Fruit fly (Drosophila melanogaster) whole organism, embryonic: Measurements from ENCODE around the gene slam.

Experiments used
- C15 ChIP-seq: fragments of 200-800 bp; sonication (Bioruptor generic); IDR thresholded peaks from 3 replicates; pipeline ENCODE4 v1.3.6; 2022; ENCODE audit warnings: missing biosample characterization, missing genetic modification characterization
- CG10979 ChIP-seq: fragments of 200-800 bp; sonication (Bioruptor generic); optimal IDR thresholded peaks from 2 replicates; lab custom pipeline; 2018; ENCODE audit warnings: missing biosample characterization, mild to moderate bottlenecking, missing genetic modification characterization, moderate library complexity
- CG11085 ChIP-seq: fragments of 200-800 bp; sonication (Bioruptor generic); IDR thresholded peaks from 2 replicates; pipeline ENCODE4 v1.3.6; 2022; ENCODE audit warnings: missing biosample characterization, missing genetic modification characterization
- CG11504 ChIP-seq: fragments of 200-800 bp; sonication (Bioruptor generic); optimal IDR thresholded peaks from 3 replicates; lab custom pipeline; 2019; ENCODE audit warnings: missing biosample characterization, mild to moderate bottlenecking, missing genetic modification characterization, moderate library complexity
- CG11723 ChIP-seq: fragments of 200-800 bp; sonication (Bioruptor generic); optimal IDR thresholded peaks from 2 replicates; lab custom pipeline; 2017; ENCODE audit warnings: missing biosample characterization, mild to moderate bottlenecking, missing genetic modification characterization
- CG12391 ChIP-seq: fragments of 200-800 bp; sonication (Bioruptor generic); optimal IDR thresholded peaks from 3 replicates; lab custom pipeline; 2018; ENCODE audit warnings: missing biosample characterization, mild to moderate bottlenecking, missing genetic modification characterization, moderate library complexity
- CG13624 ChIP-seq: fragments of 200-800 bp; sonication (Bioruptor generic); optimal IDR thresholded peaks from 2 replicates; lab custom pipeline; 2016; ENCODE audit warnings: missing biosample characterization, missing genetic modification characterization
- CG14710 ChIP-seq: fragments of 200-800 bp; sonication (Bioruptor generic); optimal IDR thresholded peaks from 3 replicates; lab custom pipeline; 2019; ENCODE audit warnings: missing biosample characterization, mild to moderate bottlenecking, missing genetic modification characterization, moderate library complexity
- CG1529 ChIP-seq: fragments of 200-800 bp; sonication (Bioruptor generic); optimal IDR thresholded peaks from 3 replicates; lab custom pipeline; 2018; ENCODE audit warnings: missing biosample characterization, missing genetic modification characterization
- CG17328 ChIP-seq: fragments of 200-800 bp; sonication (Bioruptor generic); IDR thresholded peaks from 2 replicates; pipeline ENCODE4 v1.3.6; 2022; ENCODE audit warnings: missing biosample characterization, missing genetic modification characterization
- CG2875 ChIP-seq: fragments of 200-800 bp; sonication (Bioruptor generic); optimal IDR thresholded peaks from 2 replicates; lab custom pipeline; 2017; ENCODE audit warnings: missing biosample characterization, mild to moderate bottlenecking, missing genetic modification characterization, missing genetic modification reagents
- CG30403 ChIP-seq: fragments of 200-800 bp; sonication (Bioruptor generic); optimal IDR thresholded peaks from 3 replicates; lab custom pipeline; 2016; ENCODE audit warnings: missing biosample characterization, missing genetic modification characterization
- CG34224 ChIP-seq: fragments of 200-800 bp; sonication (Bioruptor generic); IDR thresholded peaks from 3 replicates; pipeline ENCODE4 v1.3.6; 2022; ENCODE audit warnings: missing biosample characterization, missing genetic modification characterization; ENCODE audit not compliant: partially characterized antibody
- CG7963 ChIP-seq: fragments of 200-800 bp; sonication (Bioruptor generic); IDR thresholded peaks from 3 replicates; pipeline ENCODE4 v1.3.6; 2022; ENCODE audit warnings: missing biosample characterization, missing genetic modification characterization; ENCODE audit not compliant: partially characterized antibody
- CG8944 ChIP-seq: fragments of 200-800 bp; sonication (Bioruptor generic); optimal IDR thresholded peaks from 3 replicates; lab custom pipeline; 2016; ENCODE audit warnings: missing biosample characterization, missing genetic modification characterization
- CG9797 ChIP-seq: fragments of 200-800 bp; sonication (Bioruptor generic); optimal IDR thresholded peaks from 3 replicates; lab custom pipeline; 2018; ENCODE audit warnings: missing biosample characterization, mild to moderate bottlenecking, missing genetic modification characterization
- Dfd ChIP-seq, 2 experiments: fragments of >200 bp; optimal IDR thresholded peaks; 2 replicates each; lab custom pipeline; 2017; ENCODE audit warnings: missing biosample characterization in 2 of 2, missing genetic modification characterization in 2 of 2
- Ets97D ChIP-seq: fragments of 200-800 bp; sonication (Bioruptor generic); optimal IDR thresholded peaks from 3 replicates; lab custom pipeline; 2016; ENCODE audit warnings: missing biosample characterization, missing genetic modification characterization
- HHEX ChIP-seq: fragments of 200-800 bp; sonication (Bioruptor generic); optimal IDR thresholded peaks from 3 replicates; lab custom pipeline; 2017; ENCODE audit warnings: missing biosample characterization, mild to moderate bottlenecking, missing genetic modification characterization, missing genetic modification reagents
- HmgD ChIP-seq: fragments of 200-800 bp; sonication (Bioruptor generic); optimal IDR thresholded peaks from 3 replicates; lab custom pipeline; 2016; ENCODE audit warnings: missing biosample characterization, missing genetic modification characterization
- Hmx ChIP-seq: fragments of 200-800 bp; sonication (Bioruptor generic); optimal IDR thresholded peaks from 2 replicates; lab custom pipeline; 2016; ENCODE audit warnings: missing biosample characterization, missing genetic modification characterization
- Hr78 ChIP-seq, 2 experiments: fragments of 200-800 bp in 1 of 2; fragments of >200 bp in 1 of 2; sonication (Bioruptor generic) in 1 of 2; optimal IDR thresholded peaks; 2 replicates each; lab custom pipeline; 2017 to 2019; ENCODE audit warnings: missing biosample characterization in 2 of 2, missing genetic modification characterization in 2 of 2, mild to moderate bottlenecking in 1 of 2, moderate library complexity in 1 of 2
- Myb ChIP-seq: fragments of 200-800 bp; sonication (Bioruptor generic); optimal IDR thresholded peaks from 2 replicates; lab custom pipeline; 2016; ENCODE audit warnings: missing biosample characterization, missing genetic modification characterization
- NK7.1 ChIP-seq: fragments of 200-800 bp; sonication (Bioruptor generic); optimal IDR thresholded peaks from 3 replicates; lab custom pipeline; 2016; ENCODE audit warnings: missing biosample characterization, missing genetic modification characterization
- Nf-YB ChIP-seq: fragments of 200-800 bp; sonication (Bioruptor generic); optimal IDR thresholded peaks from 3 replicates; lab custom pipeline; 2019; ENCODE audit warnings: missing biosample characterization, mild to moderate bottlenecking, missing genetic modification characterization, moderate library complexity
- Nf-YC ChIP-seq: fragments of 200-800 bp; optimal IDR thresholded peaks from 3 replicates; lab custom pipeline; 2019; ENCODE audit warnings: missing biosample characterization, mild to moderate bottlenecking, missing genetic modification characterization, moderate library complexity
- Oli ChIP-seq: fragments of 200-800 bp; sonication (Bioruptor generic); optimal IDR thresholded peaks from 2 replicates; lab custom pipeline; 2018; ENCODE audit warnings: missing biosample characterization, mild to moderate bottlenecking, missing genetic modification characterization, moderate library complexity
- Opbp ChIP-seq: fragments of 200-800 bp; sonication (Bioruptor generic); IDR thresholded peaks from 3 replicates; pipeline ENCODE4 v1.3.6; 2022; ENCODE audit warnings: missing biosample characterization, missing genetic modification characterization; ENCODE audit not compliant: partially characterized antibody
- Optix ChIP-seq: fragments of 200-800 bp; sonication (Bioruptor generic); IDR thresholded peaks from 3 replicates; pipeline ENCODE4 v1.3.6; 2022; ENCODE audit warnings: missing biosample characterization, missing genetic modification characterization
- ab ChIP-seq: fragments of 200-800 bp; sonication (Bioruptor generic); optimal IDR thresholded peaks from 2 replicates; lab custom pipeline; 2016; ENCODE audit warnings: missing biosample characterization, missing genetic modification characterization
- cad ChIP-seq: fragments of >200 bp; optimal IDR thresholded peaks from 2 replicates; lab custom pipeline; 2017; ENCODE audit warnings: missing biosample characterization, missing genetic modification characterization
- disco-r ChIP-seq: fragments of 200-800 bp; sonication (Bioruptor generic); optimal IDR thresholded peaks from 2 replicates; lab custom pipeline; 2016; ENCODE audit warnings: missing biosample characterization, missing genetic modification characterization
- exex ChIP-seq: fragments of 200-800 bp; sonication (Bioruptor generic); optimal IDR thresholded peaks from 4 replicates; lab custom pipeline; 2018; ENCODE audit warnings: missing biosample characterization, mild to moderate bottlenecking, missing genetic modification characterization, moderate library complexity
- hkb ChIP-seq, 2 experiments: fragments of 200-800 bp in 1 of 2; fragments of >200 bp in 1 of 2; sonication (Bioruptor generic) in 1 of 2; IDR thresholded peaks in 1 of 2; optimal IDR thresholded peaks in 1 of 2; 2 replicates each; pipeline versions ENCODE4 v1.3.6 to Lab custom; 2017 to 2022; ENCODE audit warnings: missing biosample characterization in 1 of 2, missing genetic modification characterization in 1 of 2
- hth ChIP-seq: fragments of >200 bp; optimal IDR thresholded peaks from 2 replicates; lab custom pipeline; 2017; ENCODE audit warnings: inconsistent platforms
- knrl ChIP-seq: fragments of 200-800 bp; sonication (Bioruptor generic); IDR thresholded peaks from 3 replicates; pipeline ENCODE4 v1.3.6; 2022; ENCODE audit warnings: missing biosample characterization, missing genetic modification characterization; ENCODE audit not compliant: partially characterized antibody
- lbe ChIP-seq: fragments of 200-800 bp; sonication (Bioruptor generic); optimal IDR thresholded peaks from 2 replicates; lab custom pipeline; 2016; ENCODE audit warnings: missing biosample characterization, mild to moderate bottlenecking, missing genetic modification characterization
- nau ChIP-seq: fragments of 200-800 bp; sonication (Bioruptor generic); optimal IDR thresholded peaks from 3 replicates; lab custom pipeline; 2017; ENCODE audit warnings: missing biosample characterization, mild to moderate bottlenecking, missing genetic modification characterization, missing genetic modification reagents
- onecut ChIP-seq: fragments of 200-800 bp; sonication (Bioruptor generic); IDR thresholded peaks from 2 replicates; pipeline ENCODE4 v1.3.6; 2022; ENCODE audit warnings: missing biosample characterization, missing genetic modification characterization
- p53 ChIP-seq: fragments of 200-800 bp; sonication (Bioruptor generic); optimal IDR thresholded peaks from 2 replicates; lab custom pipeline; 2016; ENCODE audit warnings: missing biosample characterization, missing genetic modification characterization
- pan ChIP-seq, 4 experiments: fragments of >200 bp in 3 of 4; fragments of 200-800 bp in 1 of 4; sonication (Bioruptor generic) in 1 of 4; optimal IDR thresholded peaks in 3 of 4; IDR thresholded peaks in 1 of 4; 2 replicates each; pipeline versions ENCODE4 v1.3.6 to Lab custom; 2017 to 2022; ENCODE audit warnings: missing biosample characterization in 2 of 4, missing genetic modification characterization in 2 of 4, mixed read lengths in 1 of 4
- psq ChIP-seq: fragments of 200-800 bp; sonication (Bioruptor generic); optimal IDR thresholded peaks from 2 replicates; lab custom pipeline; 2017; ENCODE audit warnings: missing biosample characterization, missing genetic modification characterization
- run ChIP-seq: fragments of 200-800 bp; sonication (Bioruptor generic); optimal IDR thresholded peaks from 3 replicates; lab custom pipeline; 2018; ENCODE audit warnings: missing biosample characterization, mild to moderate bottlenecking, missing genetic modification characterization
- sob ChIP-seq: fragments of 200-800 bp; sonication (Bioruptor generic); IDR thresholded peaks from 2 replicates; pipeline ENCODE4 v1.3.6; 2022; ENCODE audit warnings: missing biosample characterization, missing genetic modification characterization
- sr ChIP-seq: fragments of 200-800 bp; sonication (Bioruptor generic); IDR thresholded peaks from 3 replicates; pipeline ENCODE4 v1.3.6; 2022; ENCODE audit warnings: missing biosample characterization, missing genetic modification characterization
- vfl ChIP-seq: fragments of 200-800 bp; sonication (Bioruptor generic); optimal IDR thresholded peaks from 2 replicates; lab custom pipeline; 2016; ENCODE audit warnings: missing biosample characterization, missing genetic modification characterization
- wdn ChIP-seq: fragments of 200-800 bp; sonication (Bioruptor generic); IDR thresholded peaks from 2 replicates; pipeline ENCODE4 v1.3.6; 2022; ENCODE audit warnings: missing biosample characterization, missing genetic modification characterization
- z ChIP-seq: fragments of 200-800 bp; sonication (Bioruptor generic); IDR thresholded peaks from 3 replicates; pipeline ENCODE4 v1.3.6; 2022; ENCODE audit warnings: missing biosample characterization, missing genetic modification characterization

slam gene

DNA sequence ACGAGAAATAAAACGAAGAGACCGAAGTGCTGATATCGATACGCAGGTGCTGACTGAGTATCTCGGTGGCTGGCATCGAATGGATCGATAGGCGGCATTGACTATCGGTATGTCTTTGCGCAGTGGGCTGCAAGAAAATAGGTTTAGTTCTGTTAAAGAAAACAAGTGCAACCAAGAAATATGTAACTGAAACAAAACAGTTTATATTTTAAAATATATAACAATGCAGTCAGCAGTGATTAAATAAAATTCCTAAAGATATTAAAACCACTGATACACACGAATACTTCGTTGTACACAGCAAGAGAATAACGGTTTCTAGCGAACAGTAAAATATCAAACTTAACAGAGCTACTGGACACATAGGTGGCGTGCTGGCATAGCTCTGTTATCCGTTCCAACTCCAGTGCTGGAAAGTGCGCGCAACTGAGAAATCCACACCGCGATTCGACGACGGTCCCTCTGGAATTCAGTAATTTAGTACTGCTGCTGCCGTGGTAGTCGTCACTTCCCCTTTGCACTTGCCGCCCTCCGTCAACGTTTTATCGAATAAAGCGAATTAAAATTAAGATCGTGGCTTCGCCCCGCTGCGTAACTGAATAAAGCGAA lies 33.7 kb upstream of the slam start, which contains the start of the genes Pez and Cpr (continued):
- TF ChIP-seq CG17328 (GFP tag; lab: Robert Waterston, UW) (peak; percentile 37; the same call in 1 of the 2 replicates), Hmx (GFP tag; lab: Kevin White, UChicago) (no peak), HHEX (GFP tag; lab: Kevin White, UChicago) (peak; percentile 14), CG9797 (GFP tag; lab: Kevin White, UChicago) (peak; percentile 80), CG12391 (tag; lab: Kevin White, UChicago) (peak; percentile 39), CG14710 (tag; lab: Kevin White, UChicago) (peak; percentile 19), disco-r (GFP tag; lab: Kevin White, UChicago) (no peak), Nf-YC (tag; lab: Kevin White, UChicago) (peak; percentile 10), knrl (peak; percentile 76; the same call in 2 of the 3 replicates), Optix (GFP tag; lab: Robert Waterston, UW) (0 out of 3 replicates have a peak, but pooled peaks have one; percentile 19), p53 (GFP tag; lab: Kevin White, UChicago) (no peak), Oli (tag; lab: Kevin White, UChicago) (no peak), lbe (GFP tag; lab: Kevin White, UChicago) (no peak), CG11504 (tag; lab: Kevin White, UChicago) (no peak), CG1529 (no peak), HmgD (GFP tag; lab: Kevin White, UChicago) (no peak), CG8944 (GFP tag; lab: Kevin White, UChicago) (no peak), CG11085 (no peak), sr (GFP tag; lab: Robert Waterston, UW) (peak; percentile 41; the same call in 1 of the 3 replicates), C15 (GFP tag; lab: Robert Waterston, UW) (0 out of 3 replicates have a peak, but pooled peaks have one; percentile 25), psq (GFP tag; lab: Kevin White, UChicago) (no peak), CG11723 (GFP tag; lab: Kevin White, UChicago) (no peak), hkb (optimal IDR thresholded peaks at IDR 0.05; lab: Kevin White, UChicago) (peak; percentile 42), hkb (GFP tag; IDR thresholded peaks at IDR 0.05; lab: Robert Waterston, UW) (peak; percentile 20), onecut (GFP tag; lab: Robert Waterston, UW) (peak; percentile 37; the same call in 1 of the 2 replicates), wdn (GFP tag; lab: Robert Waterston, UW) (peak; percentile 27; the same call in 1 of the 2 replicates), Hr78 (GFP tag; optimal IDR thresholded peaks at IDR 0.05; lab: Kevin White, UChicago) (no peak), CG2875 (GFP tag; lab: Kevin White, UChicago) (no peak), CG34224 (GFP tag; lab: Robert Waterston, UW) (peak; percentile 67), vfl (GFP tag; lab: Kevin White, UChicago) (no peak), ab (GFP tag; lab: Kevin White, UChicago) (no peak), Ets97D (peak; percentile 77), CG13624 (GFP tag; lab: Kevin White, UChicago) (peak; percentile 36), nau (no peak), Myb (peak; percentile 92), cad (GFP tag; lab: Kevin White, UChicago) (no peak), exex (tag; lab: Kevin White, UChicago) (peak; percentile 24), pan (optimal IDR thresholded peaks at IDR 0.05; lab: Kevin White, UChicago) (no peak), pan (GFP tag; optimal IDR thresholded peaks at IDR 0.05 in 1 of 2, IDR thresholded peaks at IDR 0.05 in 1 of 2) (peak in 1 of 2 experiments; percentile 24), Opbp (peak; percentile 79), z (no peak), Nf-YB (no peak), CG30403 (GFP tag; lab: Kevin White, UChicago) (peak; percentile 42), sob (GFP tag; lab: Robert Waterston, UW) (peak; percentile 71), hth (lab: Kevin White, UChicago) (no peak), CG7963 (GFP tag; lab: Robert Waterston, UW) (peak; percentile 79), NK7.1 (GFP tag; lab: Kevin White, UChicago) (no peak), CG10979 (no peak), run (no peak), Dfd (GFP tag; optimal IDR thresholded peaks at IDR 0.05; lab: Kevin White, UChicago) (no peak)
